Worm (Caenorhabditis elegans) whole organism, L2 larva: ENCODE results near the gene cutl-11.
A peak's percentile ranks its signal among the peaks of the same experiment; 100 is the strongest.

Experiments
- C34F6.9 ChIP-seq: fragments of 150-350 bp; optimal IDR thresholded peaks from 2 replicates; lab custom pipeline; 2014; ENCODE audit warnings: missing biosample characterization, missing genetic modification characterization
- R02D3.7 ChIP-seq: fragments of 150-350 bp; optimal IDR thresholded peaks from 2 replicates; lab custom pipeline; 2014; ENCODE audit warnings: missing biosample characterization, missing genetic modification characterization
- Y55F3AM.14 ChIP-seq: fragments of 200-800 bp; sonication (Bioruptor generic); optimal IDR thresholded peaks from 2 replicates; lab custom pipeline; 2018; ENCODE audit warnings: mild to moderate bottlenecking, missing genetic modification characterization, missing compliant biosample characterization
- ZK546.5 ChIP-seq: sonication (generic microtip); optimal IDR thresholded peaks from 2 replicates; lab custom pipeline; 2017; ENCODE audit warnings: missing biosample characterization, missing genetic modification characterization
- alr-1 ChIP-seq: fragments of 150-350 bp; optimal IDR thresholded peaks from 2 replicates; lab custom pipeline; 2014; ENCODE audit warnings: missing biosample characterization, missing genetic modification characterization
- aly-2 ChIP-seq: fragments of 150-350 bp; optimal IDR thresholded peaks from 2 replicates; lab custom pipeline; 2014; ENCODE audit warnings: missing biosample characterization, missing genetic modification characterization
- ama-1 ChIP-seq: fragments of 150-350 bp; optimal IDR thresholded peaks from 2 replicates; lab custom pipeline; 2018; ENCODE audit warnings: inconsistent platforms
- blmp-1 ChIP-seq: sonication (generic microtip); optimal IDR thresholded peaks from 2 replicates; lab custom pipeline; 2017; ENCODE audit warnings: missing genetic modification characterization, mild to moderate bottlenecking, missing compliant biosample characterization, antibody characterized with exemption, moderate library complexity; ENCODE audit not compliant: insufficient read depth
- ceh-16 ChIP-seq: fragments of 150-350 bp; optimal IDR thresholded peaks from 2 replicates; lab custom pipeline; 2014; ENCODE audit warnings: missing biosample characterization, missing genetic modification characterization
- crh-2 ChIP-seq: sonication (generic microtip); optimal IDR thresholded peaks from 2 replicates; lab custom pipeline; 2017; ENCODE audit warnings: missing biosample characterization, missing genetic modification characterization
- dmd-4 ChIP-seq: sonication (generic microtip); optimal IDR thresholded peaks from 2 replicates; lab custom pipeline; 2017; ENCODE audit warnings: missing biosample characterization, missing genetic modification characterization
- egl-27 ChIP-seq: sonication (generic microtip); optimal IDR thresholded peaks from 3 replicates; lab custom pipeline; 2017; ENCODE audit warnings: missing biosample characterization, missing genetic modification reagents, missing genetic modification characterization
- elt-1 ChIP-seq: fragments of 150-350 bp; optimal IDR thresholded peaks from 2 replicates; lab custom pipeline; 2014; ENCODE audit warnings: missing biosample characterization, missing genetic modification characterization
- fos-1 ChIP-seq: fragments of 150-350 bp; optimal IDR thresholded peaks from 2 replicates; lab custom pipeline; 2014; ENCODE audit warnings: missing biosample characterization, missing genetic modification characterization
- gmeb-1 ChIP-seq: fragments of 150-350 bp; optimal IDR thresholded peaks from 2 replicates; lab custom pipeline; 2014; ENCODE audit warnings: missing biosample characterization, missing genetic modification characterization
- lin-11 ChIP-seq: fragments of 150-350 bp; sonication (generic microtip); optimal IDR thresholded peaks from 2 replicates; lab custom pipeline; 2014; ENCODE audit warnings: missing biosample characterization, missing genetic modification characterization, inconsistent platforms, mixed read lengths
- lin-13 ChIP-seq: fragments of 150-350 bp; optimal IDR thresholded peaks from 2 replicates; lab custom pipeline; 2014; ENCODE audit warnings: missing biosample characterization, missing genetic modification reagents, missing genetic modification characterization
- lin-39 ChIP-seq: fragments of 150-350 bp; optimal IDR thresholded peaks from 2 replicates; lab custom pipeline; 2014; ENCODE audit warnings: missing biosample characterization, missing genetic modification reagents, missing genetic modification characterization
- lsy-2 ChIP-seq, 2 experiments: fragments of 150-350 bp in 1 of 2; sonication (generic microtip) in 1 of 2; optimal IDR thresholded peaks; 2 replicates each; lab custom pipeline; 2014 to 2017; ENCODE audit warnings: missing biosample characterization in 2 of 2, missing genetic modification characterization in 2 of 2
- mbf-1 ChIP-seq: sonication (generic microtip); optimal IDR thresholded peaks from 2 replicates; lab custom pipeline; 2017; ENCODE audit warnings: missing biosample characterization, missing genetic modification characterization
- mdl-1 ChIP-seq, 2 experiments: fragments of 150-350 bp in 1 of 2; sonication (generic microtip) in 1 of 2; optimal IDR thresholded peaks; 2 replicates each; lab custom pipeline; 2017; ENCODE audit warnings: missing biosample characterization in 2 of 2, missing genetic modification characterization in 2 of 2
- nhr-10 ChIP-seq: sonication (generic microtip); optimal IDR thresholded peaks from 2 replicates; lab custom pipeline; 2017; ENCODE audit warnings: missing biosample characterization, missing genetic modification characterization
- nhr-11 ChIP-seq: fragments of 150-350 bp; optimal IDR thresholded peaks from 2 replicates; lab custom pipeline; 2014; ENCODE audit warnings: missing biosample characterization, missing genetic modification characterization
- nhr-12 ChIP-seq: fragments of 150-350 bp; optimal IDR thresholded peaks from 2 replicates; lab custom pipeline; 2014; ENCODE audit warnings: missing biosample characterization, missing genetic modification characterization
- nhr-129 ChIP-seq: fragments of 150-350 bp; optimal IDR thresholded peaks from 2 replicates; lab custom pipeline; 2014; ENCODE audit warnings: missing biosample characterization, missing genetic modification characterization
- nhr-21 ChIP-seq: fragments of 150-350 bp; optimal IDR thresholded peaks from 2 replicates; lab custom pipeline; 2014; ENCODE audit warnings: missing biosample characterization, missing genetic modification characterization
- nhr-23 ChIP-seq: fragments of 150-350 bp; optimal IDR thresholded peaks from 2 replicates; lab custom pipeline; 2014; ENCODE audit warnings: missing biosample characterization, missing genetic modification reagents, missing genetic modification characterization
- nhr-6 ChIP-seq: fragments of 150-350 bp; optimal IDR thresholded peaks from 2 replicates; lab custom pipeline; 2014; ENCODE audit warnings: missing biosample characterization, missing genetic modification characterization
- peb-1 ChIP-seq: fragments of 150-350 bp; optimal IDR thresholded peaks from 2 replicates; lab custom pipeline; 2014; ENCODE audit warnings: missing biosample characterization, missing genetic modification characterization
- sem-4 ChIP-seq: fragments of 150-350 bp; optimal IDR thresholded peaks from 2 replicates; lab custom pipeline; 2014; ENCODE audit warnings: missing biosample characterization, missing genetic modification reagents, missing genetic modification characterization
- sma-9 ChIP-seq, 2 experiments: fragments of 150-350 bp in 1 of 2; sonication (generic microtip) in 1 of 2; optimal IDR thresholded peaks; 2 replicates each; lab custom pipeline; 2014 to 2016; ENCODE audit warnings: missing genetic modification characterization in 2 of 2, mild to moderate bottlenecking in 1 of 2, missing biosample characterization in 1 of 2, missing compliant biosample characterization in 1 of 2, missing genetic modification reagents in 1 of 2, moderate library complexity in 1 of 2
- snpc-4 ChIP-seq: fragments of 150-350 bp; optimal IDR thresholded peaks from 2 replicates; lab custom pipeline; 2014; ENCODE audit warnings: missing biosample characterization, missing genetic modification characterization
- unc-39 ChIP-seq: fragments of 150-350 bp; optimal IDR thresholded peaks from 2 replicates; lab custom pipeline; 2014; ENCODE audit warnings: missing biosample characterization, missing genetic modification characterization
- zag-1 ChIP-seq: fragments of 150-350 bp; optimal IDR thresholded peaks from 2 replicates; lab custom pipeline; 2014; ENCODE audit warnings: missing biosample characterization, missing genetic modification characterization
- ztf-11 ChIP-seq: sonication (generic microtip); optimal IDR thresholded peaks from 2 replicates; lab custom pipeline; 2017; ENCODE audit warnings: missing biosample characterization, missing genetic modification characterization
- ztf-4 ChIP-seq: fragments of 150-350 bp; optimal IDR thresholded peaks from 2 replicates; lab custom pipeline; 2014; ENCODE audit warnings: missing biosample characterization, missing genetic modification characterization

Gene cutl-11

ce11 chrX:11627013-11627412, 23.6 kb downstream of the cutl-11 start, which contains the start of gene twk-44:
TSS of gene twk-44 (minus strand) at chrX:11627113.
- TF ChIP-seq crh-2 (tag; lab: Kevin White, UChicago) (no peak), nhr-11 (tag; lab: Kevin White, UChicago) (no peak), unc-39 (no peak), Y55F3AM.14 (GFP tag; lab: Kevin White, UChicago) (no peak), egl-27 (tag; lab: Kevin White, UChicago) (no peak), nhr-10 (tag; lab: Kevin White, UChicago) (no peak), lsy-2 (tag; optimal IDR thresholded peaks at IDR 0.05; lab: Kevin White, UChicago) (no peak), C34F6.9 (no peak), peb-1 (tag; lab: Kevin White, UChicago) (no peak), zag-1 (tag; lab: Kevin White, UChicago) (no peak), nhr-6 (tag; lab: Kevin White, UChicago) (no peak), nhr-21 (no peak)

DNA sequence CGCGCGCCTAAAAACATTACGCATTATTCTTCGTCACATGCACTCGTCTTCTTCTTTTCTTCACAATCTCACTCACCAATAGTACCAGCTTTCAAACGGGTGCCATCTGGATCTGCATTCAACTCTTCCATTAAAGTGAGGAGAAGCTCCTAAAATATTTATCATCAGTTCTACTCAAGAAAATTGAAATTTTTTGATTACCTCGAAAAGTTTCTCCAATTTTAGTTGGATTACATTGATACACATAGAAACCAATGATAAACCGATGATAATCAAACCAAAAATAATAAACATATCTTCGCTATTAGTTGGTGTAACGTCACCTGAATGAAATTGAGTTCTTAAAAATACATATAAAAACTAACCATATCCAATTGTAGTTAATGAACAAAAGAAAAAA, 26.0 kb downstream of the cutl-11 start:
- TF ChIP-seq lin-39 (tag; lab: Kevin White, UChicago) (no peak), aly-2 (tag; lab: Kevin White, UChicago) (no peak), nhr-129 (tag; lab: Kevin White, UChicago) (no peak), dmd-4 (tag; lab: Kevin White, UChicago) (no peak), sma-9 (GFP tag; optimal IDR thresholded peaks at IDR 0.05; lab: Kevin White, UChicago) (no peak), sma-9 (tag; optimal IDR thresholded peaks at IDR 0.05; lab: Kevin White, UChicago) (no peak), nhr-23 (no peak), snpc-4 (tag; lab: Kevin White, UChicago) (no peak), blmp-1 (no peak), ama-1 (lab: Kevin White, UChicago) (no peak), mdl-1 (tag; optimal IDR thresholded peaks at IDR 0.05; lab: Kevin White, UChicago) (no peak), fos-1 (tag; lab: Kevin White, UChicago) (no peak), gmeb-1 (tag; lab: Kevin White, UChicago) (no peak), elt-1 (no peak), nhr-10 (tag; lab: Kevin White, UChicago) (no peak), ztf-4 (tag; lab: Kevin White, UChicago) (no peak), zag-1 (tag; lab: Kevin White, UChicago) (no peak), R02D3.7 (tag; lab: Kevin White, UChicago) (no peak)

DNA sequence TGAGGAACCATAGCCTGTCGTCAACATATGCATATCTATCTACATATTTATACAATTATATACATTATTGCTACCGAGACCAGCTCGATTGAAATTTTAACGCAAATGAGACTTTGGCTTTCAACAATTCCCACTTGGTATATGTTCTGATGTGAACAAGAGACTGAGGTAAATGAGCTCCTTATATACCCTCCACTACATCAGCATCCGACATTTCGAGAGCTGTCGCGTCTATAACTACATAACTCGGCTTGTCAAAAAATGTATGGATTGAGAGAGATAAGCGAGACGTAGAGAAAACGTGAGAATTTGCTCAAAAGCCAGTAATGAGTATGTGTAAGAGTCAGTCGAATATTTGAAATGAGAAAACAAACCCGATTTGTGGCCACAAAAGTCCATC, 27.2 kb downstream of the cutl-11 start:
- TF ChIP-seq ceh-16 (no peak), snpc-4 (tag; lab: Kevin White, UChicago) (peak; percentile 79)

- TF ChIP-seq dmd-4 (tag; lab: Kevin White, UChicago), result no peak
- TF ChIP-seq ZK546.5, result no peak
- no peak for TF ChIP-seq crh-2 (tag; lab: Kevin White, UChicago)
- no peak for TF ChIP-seq ama-1 (lab: Kevin White, UChicago)
- TF ChIP-seq lin-13 (GFP tag; lab: Kevin White, UChicago), result no peak
- no peak for TF ChIP-seq ztf-11
- TF ChIP-seq lin-11 (tag; lab: Kevin White, UChicago), result no peak
- no peak for TF ChIP-seq sma-9 (GFP tag; optimal IDR thresholded peaks at IDR 0.05; lab: Kevin White, UChicago)
- TF ChIP-seq sma-9 (tag; optimal IDR thresholded peaks at IDR 0.05; lab: Kevin White, UChicago), result no peak
Measured at ce11 chrX:11621997-11622396, 28.7 kb downstream of the cutl-11 start, which contains the start of gene sto-3. TSS of gene sto-3 (minus strand) at chrX:11622097.

ce11 chrX:11617387-11617786, 33.3 kb downstream of the cutl-11 start, which contains the start of gene F52D10.4:
TSS of gene F52D10.4 (plus strand) at chrX:11617470.
- no peak for TF ChIP-seq mdl-1 (tag; optimal IDR thresholded peaks at IDR 0.05; lab: Kevin White, UChicago)
- no peak for TF ChIP-seq nhr-12 (tag; lab: Kevin White, UChicago)
- TF ChIP-seq mbf-1 (tag; lab: Kevin White, UChicago), result no peak
- TF ChIP-seq alr-1 (tag; lab: Kevin White, UChicago), result no peak
- no peak for TF ChIP-seq sem-4 (tag; lab: Kevin White, UChicago)
- TF ChIP-seq nhr-129 (tag; lab: Kevin White, UChicago), result no peak
- TF ChIP-seq nhr-10 (tag; lab: Kevin White, UChicago), result no peak
- TF ChIP-seq dmd-4 (tag; lab: Kevin White, UChicago), result no peak
- TF ChIP-seq fos-1 (tag; lab: Kevin White, UChicago), result no peak
- TF ChIP-seq, all 48 proteins: peak for 0
